Worm (Caenorhabditis elegans) whole organism, L4 larva: ENCODE data around the gene cpt-2.

Experiments
- D1046.2 ChIP-seq: fragments of 200-800 bp; sonication (Bioruptor generic); IDR thresholded peaks from 2 replicates; pipeline ENCODE4 v1.3.6; 2022; ENCODE audit warnings: missing genetic modification characterization, missing compliant biosample characterization
- F10B5.3 ChIP-seq: sonication (generic microtip); optimal IDR thresholded peaks from 2 replicates; lab custom pipeline; 2016; ENCODE audit warnings: mild to moderate bottlenecking, missing genetic modification characterization, missing compliant biosample characterization
- Y105C5A.15 ChIP-seq: fragments of 200-800 bp; sonication (Bioruptor generic); IDR thresholded peaks from 2 replicates; pipeline ENCODE4 v1.3.6; 2022; ENCODE audit warnings: missing genetic modification characterization, missing compliant biosample characterization
- Y5F2A.4 ChIP-seq: fragments of 200-800 bp; sonication (Bioruptor generic); optimal IDR thresholded peaks from 2 replicates; lab custom pipeline; 2018; ENCODE audit warnings: mild to moderate bottlenecking, missing genetic modification characterization, missing compliant biosample characterization
- ZK337.2 ChIP-seq: fragments of 200-800 bp; sonication (Bioruptor generic); IDR thresholded peaks from 2 replicates; pipeline ENCODE4 v1.3.6; 2022; ENCODE audit warnings: missing genetic modification reagents, missing genetic modification characterization, missing compliant biosample characterization
- aha-1 ChIP-seq: fragments of 150-350 bp; peaks from one replicate; lab custom pipeline; 2014; ENCODE audit warnings: missing biosample characterization, missing genetic modification characterization
- arid-1 ChIP-seq: fragments of 200-800 bp; sonication (Bioruptor generic); conservative IDR thresholded peaks from 2 replicates; pipeline ENCODE4 v1.3.6; 2022; ENCODE audit warnings: missing genetic modification reagents, missing genetic modification characterization, missing compliant biosample characterization
- attf-4 ChIP-seq: sonication (generic microtip); optimal IDR thresholded peaks from 3 replicates; lab custom pipeline; 2017; ENCODE audit warnings: missing biosample characterization, missing genetic modification characterization
- ceh-20 ChIP-seq: fragments of 200-800 bp; sonication (Bioruptor generic); IDR thresholded peaks from 2 replicates; pipeline ENCODE4 v1.3.6; 2022; ENCODE audit warnings: missing genetic modification reagents, missing genetic modification characterization, missing compliant biosample characterization
- ceh-28 ChIP-seq: fragments of 150-350 bp; optimal IDR thresholded peaks from 2 replicates; lab custom pipeline; 2014; ENCODE audit warnings: missing biosample characterization, missing genetic modification reagents, missing genetic modification characterization
- ceh-32 ChIP-seq: sonication (generic microtip); optimal IDR thresholded peaks from 2 replicates; lab custom pipeline; 2016; ENCODE audit warnings: mild to moderate bottlenecking, missing genetic modification characterization, missing compliant biosample characterization; ENCODE audit not compliant: poor library complexity
- cey-2 ChIP-seq: sonication (generic microtip); optimal IDR thresholded peaks from 3 replicates; lab custom pipeline; 2017; ENCODE audit warnings: missing genetic modification characterization, mild to moderate bottlenecking, missing compliant biosample characterization, antibody characterized with exemption, borderline replicate concordance; ENCODE audit not compliant: insufficient read depth
- ctbp-1 ChIP-seq: fragments of 200-800 bp; sonication (Bioruptor generic); IDR thresholded peaks from 2 replicates; pipeline ENCODE4 v1.3.6; 2022; ENCODE audit warnings: missing genetic modification reagents, missing genetic modification characterization, missing compliant biosample characterization
- daf-16 ChIP-seq, 3 experiments: sonication (generic microtip); optimal IDR thresholded peaks; 2 replicates each; lab custom pipeline; 2016 to 2017; ENCODE audit warnings: missing genetic modification characterization in 3 of 3, missing genetic modification reagents in 3 of 3, mild to moderate bottlenecking in 2 of 3, missing compliant biosample characterization in 2 of 3, missing biosample characterization in 1 of 3, moderate library complexity in 1 of 3
- dmd-6 ChIP-seq: fragments of 200-800 bp; sonication (Bioruptor generic); IDR thresholded peaks from 2 replicates; pipeline ENCODE4 v1.3.6; 2022; ENCODE audit warnings: missing genetic modification reagents, missing genetic modification characterization, missing compliant biosample characterization
- dmd-9 ChIP-seq: fragments of 200-800 bp; sonication (Bioruptor generic); IDR thresholded peaks from 2 replicates; pipeline ENCODE4 v1.3.6; 2022; ENCODE audit warnings: missing genetic modification reagents, missing genetic modification characterization, missing compliant biosample characterization
- duxl-1 ChIP-seq: sonication (generic microtip); optimal IDR thresholded peaks from 2 replicates; lab custom pipeline; 2016; ENCODE audit warnings: mild to moderate bottlenecking, missing genetic modification characterization, moderate library complexity, missing compliant biosample characterization; ENCODE audit not compliant: poor library complexity
- dve-1 ChIP-seq: sonication (generic microtip); optimal IDR thresholded peaks from 2 replicates; lab custom pipeline; 2017; ENCODE audit warnings: antibody characterized with exemption, mild to moderate bottlenecking, missing genetic modification characterization, missing compliant biosample characterization; ENCODE audit not compliant: insufficient read depth
- fkh-10 ChIP-seq: fragments of 150-350 bp; optimal IDR thresholded peaks from 2 replicates; lab custom pipeline; 2014; ENCODE audit warnings: missing biosample characterization, missing genetic modification reagents, missing genetic modification characterization
- fos-1 ChIP-seq: fragments of 150-350 bp; optimal IDR thresholded peaks from 2 replicates; lab custom pipeline; 2014; ENCODE audit warnings: missing biosample characterization, missing genetic modification characterization
- gei-8 ChIP-seq: fragments of 200-800 bp; sonication (Bioruptor generic); optimal IDR thresholded peaks from 2 replicates; lab custom pipeline; 2018; ENCODE audit warnings: mild to moderate bottlenecking, missing genetic modification characterization, missing compliant biosample characterization
- hlh-11 ChIP-seq: fragments of 200-800 bp; sonication (Bioruptor generic); optimal IDR thresholded peaks from 2 replicates; lab custom pipeline; 2018; ENCODE audit warnings: mild to moderate bottlenecking, missing genetic modification characterization, missing compliant biosample characterization
- hmg-1.1 ChIP-seq: fragments of 200-800 bp; sonication (Bioruptor generic); IDR thresholded peaks from 2 replicates; pipeline ENCODE4 v1.3.6; 2022; ENCODE audit warnings: missing genetic modification reagents, missing genetic modification characterization, missing compliant biosample characterization
- lim-7 ChIP-seq: fragments of 200-800 bp; sonication (Bioruptor generic); IDR thresholded peaks from 2 replicates; pipeline ENCODE4 v1.3.6; 2022; ENCODE audit warnings: missing genetic modification characterization, missing compliant biosample characterization
- lin-13 ChIP-seq: fragments of 150-350 bp; optimal IDR thresholded peaks from 2 replicates; lab custom pipeline; 2014; ENCODE audit warnings: missing biosample characterization, missing genetic modification reagents, missing genetic modification characterization
- lin-15B ChIP-seq: fragments of 150-350 bp; sonication (generic microtip); optimal IDR thresholded peaks from 3 replicates; lab custom pipeline; 2014; ENCODE audit warnings: missing biosample characterization, missing genetic modification characterization
- lin-38 ChIP-seq: fragments of 200-800 bp; sonication (Bioruptor generic); IDR thresholded peaks from 2 replicates; pipeline ENCODE4 v1.3.6; 2022; ENCODE audit warnings: missing genetic modification reagents, missing genetic modification characterization, missing compliant biosample characterization
- lir-3 ChIP-seq: sonication (generic microtip); optimal IDR thresholded peaks from 2 replicates; lab custom pipeline; 2016; ENCODE audit warnings: mild to moderate bottlenecking, missing genetic modification characterization, missing compliant biosample characterization
- lsy-2 ChIP-seq, 2 experiments: fragments of 150-350 bp in 1 of 2; sonication (generic microtip) in 1 of 2; optimal IDR thresholded peaks; 2 replicates each; lab custom pipeline; 2014 to 2017; ENCODE audit warnings: missing biosample characterization in 2 of 2, missing genetic modification characterization in 2 of 2
- madf-9 ChIP-seq: fragments of 200-800 bp; sonication (Bioruptor generic); conservative IDR thresholded peaks from 2 replicates; pipeline ENCODE4 v1.3.6; 2022; ENCODE audit warnings: missing genetic modification reagents, missing genetic modification characterization, missing compliant biosample characterization
- mdt-29 ChIP-seq: fragments of 200-800 bp; sonication (Bioruptor generic); IDR thresholded peaks from 2 replicates; pipeline ENCODE4 v1.3.6; 2022; ENCODE audit warnings: missing genetic modification reagents, missing genetic modification characterization, missing compliant biosample characterization
- mep-1 ChIP-seq: fragments of 150-350 bp; sonication (generic microtip); optimal IDR thresholded peaks from 3 replicates; lab custom pipeline; 2014; ENCODE audit warnings: missing biosample characterization, missing genetic modification characterization
- mes-2 ChIP-seq: sonication (generic microtip); optimal IDR thresholded peaks from 2 replicates; lab custom pipeline; 2016; ENCODE audit warnings: missing genotype, mild to moderate bottlenecking, missing genetic modification characterization, missing compliant biosample characterization; ENCODE audit not compliant: poor library complexity, severe bottlenecking
- nhr-10 ChIP-seq: fragments of 150-350 bp; optimal IDR thresholded peaks from 2 replicates; lab custom pipeline; 2014; ENCODE audit warnings: missing biosample characterization, missing genetic modification characterization
- nhr-102 ChIP-seq: sonication (generic microtip); optimal IDR thresholded peaks from 2 replicates; lab custom pipeline; 2016; ENCODE audit warnings: mild to moderate bottlenecking, missing genetic modification characterization, moderate library complexity, missing compliant biosample characterization
- nhr-25 ChIP-seq: sonication (generic microtip); optimal IDR thresholded peaks from 2 replicates; lab custom pipeline; 2017; ENCODE audit warnings: missing genetic modification characterization, mild to moderate bottlenecking, missing compliant biosample characterization, antibody characterized with exemption, moderate library complexity, borderline replicate concordance; ENCODE audit not compliant: insufficient read depth
- nhr-41 ChIP-seq: fragments of 200-800 bp; sonication (Bioruptor generic); IDR thresholded peaks from 2 replicates; pipeline ENCODE4 v1.3.6; 2022; ENCODE audit warnings: missing genetic modification reagents, missing genetic modification characterization, missing compliant biosample characterization
- nhr-42 ChIP-seq: fragments of 200-800 bp; sonication (Bioruptor generic); IDR thresholded peaks from 2 replicates; pipeline ENCODE4 v1.3.6; 2022; ENCODE audit warnings: missing genetic modification characterization, missing compliant biosample characterization
- nhr-77 ChIP-seq: fragments of 150-350 bp; optimal IDR thresholded peaks from 2 replicates; lab custom pipeline; 2014; ENCODE audit warnings: missing biosample characterization, missing genetic modification characterization
- pha-4 ChIP-seq, 2 experiments: fragments of 150-350 bp in 1 of 2; fragments of 200-800 bp in 1 of 2; sonication (Bioruptor generic) in 1 of 2; IDR thresholded peaks in 1 of 2; optimal IDR thresholded peaks in 1 of 2; 2 replicates each; pipeline versions ENCODE4 v1.3.6 to Lab custom; 2014 to 2022; ENCODE audit warnings: missing genetic modification characterization in 2 of 2, missing genetic modification reagents in 2 of 2, missing biosample characterization in 1 of 2, missing compliant biosample characterization in 1 of 2
- rbr-2 ChIP-seq: sonication (generic microtip); optimal IDR thresholded peaks from 2 replicates; lab custom pipeline; 2016; ENCODE audit warnings: missing genotype, missing genetic modification characterization, missing compliant biosample characterization
- saeg-2 ChIP-seq: fragments of 200-800 bp; sonication (Bioruptor generic); IDR thresholded peaks from 2 replicates; pipeline ENCODE4 v1.3.6; 2022; ENCODE audit warnings: missing genetic modification reagents, missing genetic modification characterization, missing compliant biosample characterization
- sdz-12 ChIP-seq: fragments of 200-800 bp; sonication (Bioruptor generic); optimal IDR thresholded peaks from 2 replicates; lab custom pipeline; 2018; ENCODE audit warnings: mild to moderate bottlenecking, missing genetic modification characterization, missing compliant biosample characterization
- skn-1 ChIP-seq: fragments of 150-350 bp; optimal IDR thresholded peaks from 2 replicates; lab custom pipeline; 2014; ENCODE audit warnings: missing biosample characterization, missing genetic modification characterization
- spr-1 ChIP-seq: sonication (generic microtip); optimal IDR thresholded peaks from 2 replicates; lab custom pipeline; 2016; ENCODE audit warnings: mild to moderate bottlenecking, missing genetic modification characterization, missing compliant biosample characterization
- zfp-3 ChIP-seq: fragments of 200-800 bp; sonication (Bioruptor generic); conservative IDR thresholded peaks from 2 replicates; pipeline ENCODE4 v1.3.6; 2022; ENCODE audit warnings: missing genetic modification reagents, missing genetic modification characterization, missing compliant biosample characterization
- ztf-11 ChIP-seq: fragments of 150-350 bp; optimal IDR thresholded peaks from 2 replicates; lab custom pipeline; 2014; ENCODE audit warnings: missing biosample characterization, missing genetic modification characterization

cpt-2 gene

DNA sequence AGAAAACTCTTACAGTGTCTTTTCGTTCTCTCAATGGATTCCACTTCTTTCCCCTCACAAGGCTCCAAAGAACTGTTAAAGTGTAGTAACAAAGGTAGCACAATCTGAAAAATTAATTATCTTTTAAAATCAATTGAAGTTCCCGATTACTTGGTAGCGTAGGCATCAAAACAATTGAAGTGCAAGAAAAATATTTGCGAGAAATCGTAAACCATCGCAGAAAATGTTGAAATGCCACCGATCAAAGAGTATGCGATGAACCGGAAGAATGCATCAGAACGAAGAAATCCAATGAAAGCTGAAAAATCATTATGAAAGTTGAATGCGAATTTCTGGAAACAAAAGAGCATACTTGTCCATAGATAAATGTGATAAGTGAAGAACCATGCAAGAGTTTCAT is 33.0 kb upstream of the cpt-2 start:
- TF ChIP-seq lsy-2 (tag; optimal IDR thresholded peaks at IDR 0.05; lab: Kevin White, UChicago): no peak
- TF ChIP-seq aha-1 (tag; lab: Kevin White, UChicago): peak; percentile 98

DNA sequence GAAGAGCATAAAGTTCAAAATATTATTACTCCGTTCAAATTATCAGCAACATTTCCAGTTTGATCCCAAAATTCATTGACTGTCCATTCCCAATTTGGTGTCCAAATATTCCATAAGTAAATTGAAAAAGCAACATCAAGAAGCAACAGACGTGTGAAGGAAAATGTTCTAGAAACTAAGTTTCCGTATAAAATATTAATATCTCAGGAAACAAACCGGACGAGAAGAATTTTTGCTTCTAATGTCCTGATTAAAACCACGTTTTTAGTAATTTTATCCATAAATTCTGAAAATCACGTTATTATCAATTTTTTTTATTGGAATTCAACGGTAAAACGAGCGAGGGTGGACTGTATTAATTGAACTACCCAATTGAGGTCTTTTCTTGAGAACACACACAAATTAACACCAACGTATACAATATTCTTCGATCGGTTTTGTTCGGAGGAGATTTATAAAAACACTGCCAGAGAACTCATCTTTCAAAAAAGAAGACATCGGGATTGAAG is 32.4 kb upstream of the cpt-2 start, which contains the start of gene pigq-1:
Gene pigq-1, minus strand, starts transcription at position 286 of the 509 bp plus-strand sequence.
- no peak for TF ChIP-seq nhr-77 (tag; lab: Kevin White, UChicago)
- TF ChIP-seq saeg-2 (GFP tag; lab: Robert Waterston, UW): no peak
- peak in 1 of 2 experiments; percentile 40 for TF ChIP-seq daf-16 (GFP tag; optimal IDR thresholded peaks at IDR 0.05; lab: Kevin White, UChicago)
- TF ChIP-seq daf-16 (tag; optimal IDR thresholded peaks at IDR 0.05; lab: Kevin White, UChicago): peak; percentile 49
- no peak for TF ChIP-seq hlh-11 (tag; lab: Kevin White, UChicago)
- no peak for TF ChIP-seq lim-7 (GFP tag; lab: Robert Waterston, UW)
- TF ChIP-seq gei-8: peak; percentile 31
- TF ChIP-seq fos-1 (tag; lab: Kevin White, UChicago): no peak
- no peak for TF ChIP-seq sdz-12 (GFP tag; lab: Kevin White, UChicago)
- TF ChIP-seq D1046.2 (GFP tag; lab: Robert Waterston, UW): no peak
- no peak for TF ChIP-seq fkh-10 (GFP tag; lab: Kevin White, UChicago)
- no peak for TF ChIP-seq ztf-11
- TF ChIP-seq mep-1: peak; percentile 63
- no peak for TF ChIP-seq nhr-10 (tag; lab: Kevin White, UChicago)
- TF ChIP-seq spr-1 (tag; lab: Kevin White, UChicago): peak; percentile 43
- TF ChIP-seq lin-13: no peak
- no peak for TF ChIP-seq nhr-42 (GFP tag; lab: Robert Waterston, UW)
- no peak for TF ChIP-seq duxl-1 (tag; lab: Kevin White, UChicago)
- peak; percentile 65 for TF ChIP-seq lin-38
- TF ChIP-seq lin-15B: no peak
- TF ChIP-seq attf-4 (tag; lab: Kevin White, UChicago): no peak
- TF ChIP-seq dve-1: peak; percentile 20
- TF ChIP-seq lir-3 (tag; lab: Kevin White, UChicago): no peak
- 0 out of 2 replicates have a peak, but pooled peaks have one; percentile 54 for TF ChIP-seq Y105C5A.15 (GFP tag; lab: Robert Waterston, UW)
- TF ChIP-seq mes-2 (tag; lab: Kevin White, UChicago): peak; percentile 16
- no peak for TF ChIP-seq ceh-32 (tag; lab: Kevin White, UChicago)
- peak; percentile 77 for TF ChIP-seq nhr-102 (tag; lab: Kevin White, UChicago)
- no peak for TF ChIP-seq hmg-1.1 (GFP tag; lab: Robert Waterston, UW)
- TF ChIP-seq dmd-6 (GFP tag; lab: Robert Waterston, UW): no peak
- no peak for TF ChIP-seq arid-1 (GFP tag; lab: Robert Waterston, UW)
- TF ChIP-seq zfp-3 (GFP tag; lab: Robert Waterston, UW): peak; percentile 61; the same call in 1 of the 2 replicates
- no peak for TF ChIP-seq nhr-25 (tag; lab: Kevin White, UChicago)
- no peak for TF ChIP-seq skn-1 (tag; lab: Kevin White, UChicago)
- no peak for TF ChIP-seq ceh-28 (tag; lab: Kevin White, UChicago)
- TF ChIP-seq pha-4 (GFP tag; IDR thresholded peaks at IDR 0.05; lab: Robert Waterston, UW): peak; percentile 59; the same call in 1 of the 2 replicates
- TF ChIP-seq pha-4 (tag; optimal IDR thresholded peaks at IDR 0.05; lab: Kevin White, UChicago): no peak
- TF ChIP-seq rbr-2 (tag; lab: Kevin White, UChicago): no peak
- peak in 1 of 2 experiments; percentile 71 for TF ChIP-seq lsy-2 (tag; optimal IDR thresholded peaks at IDR 0.05; lab: Kevin White, UChicago)
- no peak for TF ChIP-seq F10B5.3 (tag; lab: Kevin White, UChicago)
- TF ChIP-seq Y5F2A.4 (GFP tag; lab: Kevin White, UChicago): no peak
- TF ChIP-seq dmd-9 (GFP tag; lab: Robert Waterston, UW): no peak
- no peak for TF ChIP-seq ceh-20
- no peak for TF ChIP-seq ZK337.2 (GFP tag; lab: Robert Waterston, UW)
- TF ChIP-seq cey-2: no peak
- peak; percentile 34; the same call in 1 of the 2 replicates for TF ChIP-seq mdt-29
- TF ChIP-seq madf-9 (GFP tag; lab: Robert Waterston, UW): no peak
- TF ChIP-seq ctbp-1 (GFP tag; lab: Robert Waterston, UW): no peak
- no peak for TF ChIP-seq nhr-41 (GFP tag; lab: Robert Waterston, UW)
